Worm (Caenorhabditis elegans) whole organism, mixed stage, embryonic: Measurements from ENCODE around the gene Y57A10A.31.
"Not testable (repeated sequence)": the region's sequence is repeated elsewhere in the genome, so short reads cannot be mapped to it uniquely, and the experiment has no call there.

ENCODE experiments used
- M03D4.4 ChIP-seq: sonication (generic microtip); optimal IDR thresholded peaks from 2 replicates; lab custom pipeline; 2017; ENCODE audit warnings: mild to moderate bottlenecking, missing genetic modification characterization, missing compliant biosample characterization
- bed-3 ChIP-seq: fragments of 200-800 bp; sonication (Bioruptor generic); optimal IDR thresholded peaks from 3 replicates; lab custom pipeline; 2018; ENCODE audit warnings: mild to moderate bottlenecking, missing genetic modification characterization, moderate library complexity, missing compliant biosample characterization
- blmp-1 ChIP-seq: fragments of 150-350 bp; optimal IDR thresholded peaks from 2 replicates; lab custom pipeline; 2014; ENCODE audit warnings: missing biosample characterization, missing genetic modification characterization
- ceh-39 ChIP-seq: fragments of 150-350 bp; optimal IDR thresholded peaks from 2 replicates; lab custom pipeline; 2014; ENCODE audit warnings: missing biosample characterization, missing genetic modification characterization
- ceh-43 ChIP-seq: fragments of 200-800 bp; sonication (Bioruptor generic); optimal IDR thresholded peaks from 2 replicates; lab custom pipeline; 2018; ENCODE audit warnings: mild to moderate bottlenecking, missing genetic modification characterization, moderate library complexity, missing compliant biosample characterization
- ceh-83 ChIP-seq: fragments of 200-800 bp; sonication (Bioruptor generic); optimal IDR thresholded peaks from 2 replicates; lab custom pipeline; 2018; ENCODE audit warnings: mild to moderate bottlenecking, missing genetic modification characterization, missing compliant biosample characterization
- ces-1 ChIP-seq: fragments of 150-350 bp; optimal IDR thresholded peaks from 2 replicates; lab custom pipeline; 2014; ENCODE audit warnings: missing biosample characterization, missing genetic modification reagents, missing genetic modification characterization
- cnd-1 ChIP-seq: fragments of 200-800 bp; sonication (Bioruptor generic); optimal IDR thresholded peaks from 2 replicates; lab custom pipeline; 2018; ENCODE audit warnings: mild to moderate bottlenecking, missing genetic modification characterization, missing compliant biosample characterization
- drap-1 ChIP-seq: fragments of 200-800 bp; sonication (Bioruptor generic); optimal IDR thresholded peaks from 3 replicates; lab custom pipeline; 2018; ENCODE audit warnings: mild to moderate bottlenecking, missing genetic modification characterization, missing compliant biosample characterization
- elt-1 ChIP-seq: sonication (generic microtip); optimal IDR thresholded peaks from 2 replicates; lab custom pipeline; 2017; ENCODE audit warnings: missing genetic modification characterization, mild to moderate bottlenecking, missing compliant biosample characterization, antibody characterized with exemption, moderate library complexity, borderline replicate concordance; ENCODE audit not compliant: insufficient read depth
- elt-3 ChIP-seq: fragments of 150-350 bp; optimal IDR thresholded peaks from 2 replicates; lab custom pipeline; 2014; ENCODE audit warnings: missing biosample characterization, missing genetic modification characterization
- ham-2 ChIP-seq: fragments of 200-800 bp; sonication (Bioruptor generic); optimal IDR thresholded peaks from 2 replicates; lab custom pipeline; 2018; ENCODE audit warnings: mild to moderate bottlenecking, missing genetic modification characterization, missing compliant biosample characterization
- lin-13 ChIP-seq: fragments of 150-350 bp; optimal IDR thresholded peaks from 2 replicates; lab custom pipeline; 2014; ENCODE audit warnings: missing biosample characterization, missing genetic modification characterization
- lin-32 ChIP-seq: fragments of 200-800 bp; sonication (Bioruptor generic); optimal IDR thresholded peaks from 2 replicates; lab custom pipeline; 2018; ENCODE audit warnings: mild to moderate bottlenecking, missing genetic modification characterization, missing compliant biosample characterization
- lsy-2 ChIP-seq: fragments of 150-350 bp; optimal IDR thresholded peaks from 2 replicates; lab custom pipeline; 2014; ENCODE audit warnings: missing biosample characterization, missing genetic modification characterization
- mab-5 ChIP-seq: fragments of 150-350 bp; optimal IDR thresholded peaks from 2 replicates; lab custom pipeline; 2014; ENCODE audit warnings: missing biosample characterization, missing genetic modification characterization
- mep-1 ChIP-seq: fragments of 150-350 bp; optimal IDR thresholded peaks from 2 replicates; lab custom pipeline; 2017; ENCODE audit warnings: missing biosample characterization, missing genetic modification reagents, missing genetic modification characterization, inconsistent platforms
- mls-2 ChIP-seq: sonication (generic microtip); optimal IDR thresholded peaks from 2 replicates; lab custom pipeline; 2016; ENCODE audit warnings: mild to moderate bottlenecking, missing genetic modification characterization, moderate library complexity, missing compliant biosample characterization
- nhr-12 ChIP-seq: fragments of 150-350 bp; optimal IDR thresholded peaks from 2 replicates; lab custom pipeline; 2014; ENCODE audit warnings: missing biosample characterization, missing genetic modification characterization
- nhr-2 ChIP-seq: fragments of 150-350 bp; optimal IDR thresholded peaks from 2 replicates; lab custom pipeline; 2014; ENCODE audit warnings: missing biosample characterization, missing genetic modification characterization
- nhr-237 ChIP-seq: fragments of 150-350 bp; optimal IDR thresholded peaks from 2 replicates; lab custom pipeline; 2014; ENCODE audit warnings: missing biosample characterization, missing genetic modification characterization
- nhr-28 ChIP-seq: fragments of 150-350 bp; optimal IDR thresholded peaks from 2 replicates; lab custom pipeline; 2014; ENCODE audit warnings: missing biosample characterization, missing genetic modification characterization
- pha-4 ChIP-seq: fragments of 150-350 bp; optimal IDR thresholded peaks from 2 replicates; lab custom pipeline; 2018; ENCODE audit warnings: missing biosample characterization, missing genetic modification reagents, missing genetic modification characterization
- sem-2 ChIP-seq: fragments of 200-800 bp; sonication (Bioruptor generic); optimal IDR thresholded peaks from 2 replicates; lab custom pipeline; 2018; ENCODE audit warnings: mild to moderate bottlenecking, missing genetic modification characterization, missing compliant biosample characterization
- snpc-4 ChIP-seq: fragments of 150-350 bp; optimal IDR thresholded peaks from 2 replicates; lab custom pipeline; 2014; ENCODE audit warnings: missing biosample characterization, missing genetic modification characterization
- sptf-1 ChIP-seq: sonication (generic microtip); optimal IDR thresholded peaks from 2 replicates; lab custom pipeline; 2017; ENCODE audit warnings: mild to moderate bottlenecking, missing genetic modification characterization, moderate library complexity, missing compliant biosample characterization
- tbx-8 ChIP-seq: fragments of 200-800 bp; sonication (Bioruptor generic); optimal IDR thresholded peaks from 2 replicates; lab custom pipeline; 2018; ENCODE audit warnings: mild to moderate bottlenecking, missing genetic modification characterization, moderate library complexity, missing compliant biosample characterization
- unc-120 ChIP-seq: sonication (generic microtip); optimal IDR thresholded peaks from 2 replicates; lab custom pipeline; 2017; ENCODE audit warnings: missing genetic modification characterization, missing compliant biosample characterization; ENCODE audit not compliant: poor library complexity, severe bottlenecking
- unc-39 ChIP-seq: fragments of 150-350 bp; optimal IDR thresholded peaks from 2 replicates; lab custom pipeline; 2014; ENCODE audit warnings: missing biosample characterization, missing genetic modification characterization
- unc-62 ChIP-seq: fragments of 150-350 bp; optimal IDR thresholded peaks from 2 replicates; lab custom pipeline; 2014; ENCODE audit warnings: missing biosample characterization, missing genetic modification reagents, missing genetic modification characterization
- ztf-11 ChIP-seq: fragments of 150-350 bp; optimal IDR thresholded peaks from 2 replicates; lab custom pipeline; 2014; ENCODE audit warnings: missing biosample characterization, missing genetic modification characterization

The Y57A10A.31 gene

DNA sequence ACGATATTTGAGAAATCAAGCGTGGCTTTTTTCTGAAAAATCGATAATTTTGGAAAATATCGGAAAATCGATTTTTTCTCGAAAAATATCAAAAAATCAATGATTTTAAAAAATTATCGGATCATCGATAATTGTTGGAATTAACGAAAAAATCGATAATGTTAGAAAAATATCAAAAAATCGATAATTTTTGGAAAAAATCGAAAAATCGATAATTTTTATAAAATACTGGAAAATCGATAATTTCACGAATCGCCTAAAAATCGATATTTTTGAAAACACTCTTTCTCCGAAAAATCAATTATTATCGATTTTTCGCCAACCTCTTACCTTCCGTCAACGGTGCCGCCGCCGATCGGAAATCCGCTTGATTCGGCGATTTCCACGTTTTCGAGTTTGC lies 12.0 kb downstream of the Y57A10A.31 start:
- no peak for TF ChIP-seq elt-3 (tag; lab: Kevin White, UChicago)
- TF ChIP-seq blmp-1: no peak
- TF ChIP-seq nhr-237: no peak
- TF ChIP-seq cnd-1: no peak
- TF ChIP-seq ceh-83 (GFP tag; lab: Kevin White, UChicago): no peak
- TF ChIP-seq unc-120: no peak

DNA sequence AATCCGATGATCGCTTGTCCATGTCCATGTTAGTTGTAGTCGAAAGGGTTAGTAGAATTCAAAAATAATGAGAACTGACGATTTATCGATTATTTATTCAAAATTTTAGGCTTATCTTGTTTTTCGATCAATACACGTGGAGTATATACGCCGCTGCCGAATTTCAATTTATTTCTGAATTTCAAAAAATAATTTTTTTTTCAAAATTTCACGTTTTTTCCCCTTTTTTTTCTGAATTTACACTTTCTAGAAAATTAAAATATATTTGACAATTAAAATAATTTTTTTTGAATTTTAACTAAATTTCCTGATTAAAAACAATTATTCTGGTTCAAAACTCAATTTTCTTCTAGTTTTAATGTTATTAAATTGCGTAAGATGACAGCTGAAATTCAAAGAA lies 13.2 kb downstream of the Y57A10A.31 start, which contains the start of gene C50E10.1:
C50E10.1 (minus strand) TSS at position 101 of the 400 bp plus-strand sequence.
- TF ChIP-seq unc-62 (GFP tag; lab: Kevin White, UChicago): no peak
- TF ChIP-seq nhr-12 (tag; lab: Kevin White, UChicago): no peak
- TF ChIP-seq ceh-43 (GFP tag; lab: Kevin White, UChicago): no peak
- no peak for TF ChIP-seq ceh-39 (tag; lab: Kevin White, UChicago)
- no peak for TF ChIP-seq nhr-28 (tag; lab: Kevin White, UChicago)
- no peak for TF ChIP-seq pha-4
- TF ChIP-seq, all 35 proteins: peak for 0

DNA sequence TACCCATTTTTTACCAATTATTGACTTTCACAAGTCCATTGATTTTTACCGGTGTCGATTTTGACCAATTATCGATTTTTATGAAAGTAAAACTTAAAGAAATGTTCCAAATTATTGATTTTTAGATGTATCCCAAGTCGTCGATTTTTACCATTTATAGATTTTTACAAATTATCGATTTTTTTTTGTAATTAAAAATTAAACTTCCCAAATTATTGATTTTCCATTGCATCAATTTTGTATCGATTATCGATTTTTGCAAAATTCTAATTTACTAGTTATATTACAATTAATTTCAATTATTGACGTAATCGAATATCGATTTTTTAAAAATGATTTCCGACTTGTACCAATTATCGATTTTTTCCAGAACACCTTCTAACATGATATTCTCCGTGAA lies 14.0 kb downstream of the Y57A10A.31 start, which contains the start of gene sre-50:
sre-50 (plus strand) TSS at position 384 of the 400 bp plus-strand sequence.
- TF ChIP-seq ztf-11 (tag; lab: Kevin White, UChicago) (no peak), ceh-39 (tag; lab: Kevin White, UChicago) (no peak), tbx-8 (GFP tag; lab: Kevin White, UChicago) (no peak), ham-2 (GFP tag; lab: Kevin White, UChicago) (no peak), ceh-43 (GFP tag; lab: Kevin White, UChicago) (no peak)
- TF ChIP-seq, all 35 proteins: peak for 0

DNA sequence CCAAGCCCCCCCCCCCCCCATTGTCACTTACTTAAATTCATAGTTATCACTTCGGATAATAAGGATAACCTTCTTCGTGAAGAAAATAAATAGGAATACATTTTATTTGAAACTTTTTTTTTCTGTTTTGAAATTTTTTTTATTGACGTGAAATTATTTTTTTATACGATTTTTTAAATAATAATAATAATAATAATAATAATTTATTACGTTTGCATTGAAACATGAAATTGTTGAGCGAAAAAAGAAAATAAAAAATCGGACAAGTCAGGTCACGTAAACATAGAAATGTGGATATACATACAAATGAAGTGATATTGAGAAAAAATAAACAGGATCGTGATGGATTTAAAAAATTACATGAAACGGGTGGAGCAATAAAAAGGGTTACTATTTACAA lies 20.4 kb downstream of the Y57A10A.31 start, which contains the start of gene C50E10.2:
C50E10.2 (minus strand) TSS at position 101 of the 400 bp plus-strand sequence.
- TF ChIP-seq sptf-1 (tag; lab: Kevin White, UChicago) (no peak), nhr-28 (tag; lab: Kevin White, UChicago) (no peak), sem-2 (no peak)

DNA sequence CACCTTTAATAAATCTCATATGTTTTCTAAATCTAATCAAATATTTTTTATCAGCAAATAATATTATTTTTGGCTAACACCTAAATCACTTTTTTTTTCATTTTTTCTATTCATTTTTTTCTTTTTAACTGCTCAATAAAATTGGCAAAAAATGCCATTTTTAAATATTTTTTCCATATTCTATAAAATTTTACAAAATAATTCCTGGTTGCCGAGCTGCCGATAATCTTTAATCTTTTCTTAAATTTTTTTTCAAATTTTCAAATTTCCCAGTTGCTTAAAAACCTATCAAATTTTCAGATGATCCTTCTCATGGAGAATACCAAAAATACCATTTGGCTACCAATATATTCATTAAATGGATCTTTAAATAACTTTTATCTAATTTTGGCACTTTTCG lies 22.4 kb downstream of the Y57A10A.31 start, which contains the start of gene sre-51:
sre-51 (plus strand) TSS at position 301 of the 400 bp plus-strand sequence.
- TF ChIP-seq blmp-1 (no peak), lin-13 (tag; lab: Kevin White, UChicago) (no peak), ceh-43 (GFP tag; lab: Kevin White, UChicago) (no peak), elt-1 (tag; lab: Kevin White, UChicago) (no peak), M03D4.4 (tag; lab: Kevin White, UChicago) (no peak), lsy-2 (tag; lab: Kevin White, UChicago) (no peak), unc-62 (GFP tag; lab: Kevin White, UChicago) (no peak), bed-3 (no peak), drap-1 (no peak), cnd-1 (no peak), unc-120 (no peak), ztf-11 (tag; lab: Kevin White, UChicago) (no peak), mls-2 (tag; lab: Kevin White, UChicago) (no peak), snpc-4 (no peak), lin-32 (GFP tag; lab: Kevin White, UChicago) (no peak), ceh-83 (GFP tag; lab: Kevin White, UChicago) (no peak)

DNA sequence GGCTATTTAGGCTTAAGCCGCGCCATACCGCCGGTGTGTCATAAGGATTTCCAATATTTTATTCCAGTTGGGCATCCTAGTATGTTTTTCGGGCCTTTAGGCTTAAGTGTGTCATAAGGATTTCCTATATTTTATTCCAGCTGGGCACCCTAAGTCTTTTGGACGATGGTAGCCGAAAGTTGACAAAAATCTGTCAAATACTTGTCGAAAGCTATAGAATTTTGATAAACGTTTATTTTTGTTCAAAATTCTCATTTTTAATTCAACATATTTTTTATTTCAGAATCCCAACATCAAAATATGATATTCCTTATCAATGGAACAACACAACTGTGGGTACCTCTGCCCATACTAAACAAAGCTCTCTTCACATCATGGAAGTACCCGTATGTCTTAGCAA lies 29.4 kb downstream of the Y57A10A.31 start, which contains the start of gene sre-49:
sre-49 (plus strand) TSS at position 301 of the 400 bp plus-strand sequence.
- TF ChIP-seq nhr-12 (tag; lab: Kevin White, UChicago); drap-1; snpc-4: not testable (repeated sequence)

DNA sequence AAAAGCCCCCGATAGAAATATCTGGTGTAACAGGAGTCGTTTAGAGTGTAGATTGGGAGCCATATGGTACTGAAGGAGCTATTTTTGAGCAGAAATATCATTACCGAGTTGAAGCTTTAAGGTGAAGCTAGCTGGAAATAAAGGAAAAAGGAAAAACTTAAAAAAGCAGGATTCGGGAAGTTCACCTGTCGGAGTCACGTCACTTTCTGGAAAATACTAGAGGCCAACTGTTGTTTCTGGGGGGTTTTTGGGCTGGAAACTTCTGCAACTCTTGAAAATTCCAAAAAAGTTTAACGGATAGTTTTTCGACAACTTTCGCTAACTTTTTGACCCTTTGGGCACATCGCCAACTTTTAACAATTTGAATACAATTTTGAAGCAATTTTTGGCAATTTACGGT lies 34.1 kb downstream of the Y57A10A.31 start, which contains the start of gene sre-53:
sre-53 (minus strand) TSS at position 101 of the 400 bp plus-strand sequence.
- TF ChIP-seq ces-1 (no peak), cnd-1 (no peak), nhr-237 (no peak), ztf-11 (tag; lab: Kevin White, UChicago) (no peak), nhr-2 (no peak), sem-2 (no peak), pha-4 (no peak), unc-120 (no peak), unc-39 (tag; lab: Kevin White, UChicago) (no peak), mls-2 (tag; lab: Kevin White, UChicago) (no peak), tbx-8 (GFP tag; lab: Kevin White, UChicago) (no peak), M03D4.4 (tag; lab: Kevin White, UChicago) (no peak), mab-5 (tag; lab: Kevin White, UChicago) (no peak), bed-3 (no peak), mep-1 (no peak), ham-2 (GFP tag; lab: Kevin White, UChicago) (no peak), blmp-1 (no peak), nhr-28 (tag; lab: Kevin White, UChicago) (no peak), snpc-4 (no peak), lsy-2 (tag; lab: Kevin White, UChicago) (no peak)
